Fruit fly (Drosophila melanogaster): ENCODE results near the gene ko.
A peak's percentile ranks its signal among the peaks of the same experiment; 100 is the strongest.

ko gene

DNA sequence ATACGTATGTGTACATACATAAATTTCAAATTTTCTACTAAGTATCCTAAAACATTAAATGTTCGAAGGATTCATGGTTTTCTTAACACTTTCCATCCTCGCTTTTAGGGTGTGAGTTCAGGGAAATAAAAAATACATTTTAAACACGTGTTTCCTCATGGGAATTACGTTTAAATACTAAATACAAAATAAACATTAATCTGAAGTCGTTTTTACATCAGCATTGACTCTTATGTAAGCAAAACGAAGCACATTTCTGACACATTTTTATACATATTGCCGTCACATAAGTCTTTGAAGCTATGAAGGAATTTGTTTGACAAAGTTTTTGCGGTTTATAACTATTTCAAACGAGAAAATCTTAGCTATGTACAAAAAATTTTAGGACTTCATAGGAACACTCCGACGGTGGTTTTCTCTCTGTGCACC, 31.9 kb downstream of the ko start:
- TF ChIP-seq CG10669 (GFP tag; optimal IDR thresholded peaks at IDR 0.05), result peak; percentile 30
- peak; percentile 35 for TF ChIP-seq CG8319 (GFP tag; optimal IDR thresholded peaks at IDR 0.05)
- TF ChIP-seq CG7368 (GFP tag; optimal IDR thresholded peaks at IDR 0.05), result peak; percentile 24
- TF ChIP-seq ss (GFP tag; optimal IDR thresholded peaks at IDR 0.05), result peak in 1 of 2 experiments; percentile 7
- no peak for TF ChIP-seq CG1621 (tag; optimal IDR thresholded peaks at IDR 0.05)
- TF ChIP-seq Gug (GFP tag; IDR thresholded peaks at IDR 0.05), result no peak
- no peak for TF ChIP-seq CG9139 (GFP tag; optimal IDR thresholded peaks at IDR 0.05)
- TF ChIP-seq CG34406 (GFP tag; optimal IDR thresholded peaks at IDR 0.05), result peak; percentile 53
- peak; percentile 62 for TF ChIP-seq Ets21C (GFP tag; optimal IDR thresholded peaks at IDR 0.05)
- peak; percentile 49 for TF ChIP-seq Sox102F (GFP tag; optimal IDR thresholded peaks at IDR 0.05)
- TF ChIP-seq CG8119 (GFP tag; IDR thresholded peaks at IDR 0.05), result no peak; the same call in 2 of the 3 replicates
- TF ChIP-seq vri (GFP tag; optimal IDR thresholded peaks at IDR 0.05), result no peak
- TF ChIP-seq pdm3 (GFP tag; optimal IDR thresholded peaks at IDR 0.05), result peak; percentile 65
- TF ChIP-seq CG8632 (GFP tag; optimal IDR thresholded peaks at IDR 0.05), result peak; percentile 42
- no peak for TF ChIP-seq fkh (GFP tag; optimal IDR thresholded peaks at IDR 0.05)
- peak; percentile 63 for TF ChIP-seq CG31627 (GFP tag; optimal IDR thresholded peaks at IDR 0.05)
- TF ChIP-seq CG16779 (tag; optimal IDR thresholded peaks at IDR 0.05), result peak; percentile 36
- TF ChIP-seq CG6792 (GFP tag; optimal IDR thresholded peaks at IDR 0.05), result peak; percentile 49
- peak; percentile 44 for TF ChIP-seq net (GFP tag; optimal IDR thresholded peaks at IDR 0.05)
- no peak for TF ChIP-seq CG15336 (GFP tag; IDR thresholded peaks at IDR 0.05)
- peak; percentile 70 for TF ChIP-seq CG32006 (GFP tag; optimal IDR thresholded peaks at IDR 0.05)
- peak; percentile 78 for TF ChIP-seq lz (GFP tag; optimal IDR thresholded peaks at IDR 0.05)
- no peak for TF ChIP-seq CG11762 (GFP tag; optimal IDR thresholded peaks at IDR 0.05; ENCODE audit: insufficient read depth)
- no peak for TF ChIP-seq dac (GFP tag; optimal IDR thresholded peaks at IDR 0.05)
- TF ChIP-seq dsx (GFP tag; optimal IDR thresholded peaks at IDR 0.05; ENCODE audit: poor library complexity, severe bottlenecking), result peak; percentile 9
- peak; percentile 20 for TF ChIP-seq CG11902 (GFP tag; optimal IDR thresholded peaks at IDR 0.05)
- TF ChIP-seq Hr38 (GFP tag; optimal IDR thresholded peaks at IDR 0.05), result no peak
- TF ChIP-seq CG4318 (GFP tag; optimal IDR thresholded peaks at IDR 0.05), result no peak
- peak in 1 of 2 experiments; percentile 78 for TF ChIP-seq salr (GFP tag; optimal IDR thresholded peaks at IDR 0.05)
- TF ChIP-seq OdsH (GFP tag; optimal IDR thresholded peaks at IDR 0.05), result peak; percentile 59
- peak; percentile 58 for TF ChIP-seq fd59A (GFP tag; optimal IDR thresholded peaks at IDR 0.05)
- TF ChIP-seq Eip75B (GFP tag; optimal IDR thresholded peaks at IDR 0.05), result peak; percentile 44
- TF ChIP-seq CG6163 (GFP tag; IDR thresholded peaks at IDR 0.05), result no peak
- no peak for TF ChIP-seq CG11294 (GFP tag; IDR thresholded peaks at IDR 0.05)
- peak; percentile 74 for TF ChIP-seq CG6808 (GFP tag; optimal IDR thresholded peaks at IDR 0.05)
- TF ChIP-seq cyc (GFP tag; optimal IDR thresholded peaks at IDR 0.05), result peak; percentile 61
- TF ChIP-seq Eip78C (GFP tag), result peak; percentile 94
- peak; percentile 43 for TF ChIP-seq Ets96B (tag; optimal IDR thresholded peaks at IDR 0.05)
- no peak for TF ChIP-seq eg (GFP tag; IDR thresholded peaks at IDR 0.05)
- peak; percentile 35 for TF ChIP-seq Hr4 (GFP tag; optimal IDR thresholded peaks at IDR 0.05)
- no peak for TF ChIP-seq CG6276 (GFP tag; optimal IDR thresholded peaks at IDR 0.05)
- TF ChIP-seq Met (GFP tag; optimal IDR thresholded peaks at IDR 0.05), result peak; percentile 73
- TF ChIP-seq Sox15 (GFP tag; optimal IDR thresholded peaks at IDR 0.05), result peak; percentile 60
- peak; percentile 57 for TF ChIP-seq Sox14 (GFP tag; optimal IDR thresholded peaks at IDR 0.05)
- peak; percentile 53 for TF ChIP-seq achi (GFP tag; optimal IDR thresholded peaks at IDR 0.05)
- peak; percentile 75 for TF ChIP-seq topi (GFP tag; optimal IDR thresholded peaks at IDR 0.05)
- peak; percentile 61 for TF ChIP-seq Hr39 (GFP tag; optimal IDR thresholded peaks at IDR 0.05)
- peak; percentile 58 for TF ChIP-seq CG10631 (GFP tag; optimal IDR thresholded peaks at IDR 0.05)
- no peak for TF ChIP-seq Eip93F (GFP tag; optimal IDR thresholded peaks at IDR 0.05)
- peak; percentile 44 for TF ChIP-seq CG3032 (tag; optimal IDR thresholded peaks at IDR 0.05)
- TF ChIP-seq Smox (GFP tag; optimal IDR thresholded peaks at IDR 0.05), result peak; percentile 69
- TF ChIP-seq spab (GFP tag; optimal IDR thresholded peaks at IDR 0.05), result peak; percentile 56
